Worm (Caenorhabditis elegans) whole organism, early embryonic: ENCODE measurements around the gene nas-16.

Source experiments
- B0310.2 ChIP-seq: sonication (generic microtip); optimal IDR thresholded peaks from 2 replicates; lab custom pipeline; 2016; ENCODE audit warnings: mild to moderate bottlenecking, missing genetic modification characterization, missing compliant biosample characterization
- F13C5.2 ChIP-seq: sonication (generic microtip); optimal IDR thresholded peaks from 2 replicates; lab custom pipeline; 2017; ENCODE audit warnings: mild to moderate bottlenecking, missing genetic modification characterization, inconsistent platforms, missing compliant biosample characterization
- aly-1 ChIP-seq: sonication (generic microtip); optimal IDR thresholded peaks from 2 replicates; lab custom pipeline; 2016; ENCODE audit warnings: missing genetic modification characterization, missing compliant biosample characterization
- ama-1 ChIP-seq: fragments of 150-350 bp; optimal IDR thresholded peaks from 2 replicates; lab custom pipeline; 2014
- ceh-13 ChIP-seq: fragments of 200-800 bp; sonication (Bioruptor generic); optimal IDR thresholded peaks from 2 replicates; lab custom pipeline; 2018; ENCODE audit warnings: mild to moderate bottlenecking, missing genetic modification characterization, missing compliant biosample characterization
- ceh-36 ChIP-seq: sonication (generic microtip); optimal IDR thresholded peaks from 2 replicates; lab custom pipeline; 2016; ENCODE audit warnings: missing genetic modification characterization, inconsistent platforms, missing compliant biosample characterization
- ets-7 ChIP-seq: sonication (generic microtip); optimal IDR thresholded peaks from 2 replicates; lab custom pipeline; 2016; ENCODE audit warnings: missing genotype, missing genetic modification characterization, missing compliant biosample characterization
- flt-1 ChIP-seq: fragments of 200-800 bp; sonication (Bioruptor generic); IDR thresholded peaks from 2 replicates; pipeline ENCODE4 v1.3.6; 2022; ENCODE audit warnings: missing genetic modification characterization, missing compliant biosample characterization
- hmbx-1 ChIP-seq: sonication (generic microtip); optimal IDR thresholded peaks from 2 replicates; lab custom pipeline; 2016; ENCODE audit warnings: mild to moderate bottlenecking, missing genetic modification characterization, missing compliant biosample characterization
- hmg-4 ChIP-seq: fragments of 200-800 bp; sonication (Bioruptor generic); optimal IDR thresholded peaks from 2 replicates; lab custom pipeline; 2018; ENCODE audit warnings: mild to moderate bottlenecking, missing genetic modification characterization, missing compliant biosample characterization
- hnd-1 ChIP-seq: sonication (generic microtip); optimal IDR thresholded peaks from 2 replicates; lab custom pipeline; 2016; ENCODE audit warnings: missing genetic modification characterization, missing compliant biosample characterization
- pes-1 ChIP-seq: fragments of 200-800 bp; sonication (Bioruptor generic); IDR thresholded peaks from 2 replicates; pipeline ENCODE4 v1.3.6; 2022; ENCODE audit warnings: missing genetic modification reagents, missing genetic modification characterization, missing compliant biosample characterization
- scrt-1 ChIP-seq: fragments of 200-800 bp; sonication (Bioruptor generic); IDR thresholded peaks from 2 replicates; pipeline ENCODE4 v1.3.6; 2022; ENCODE audit warnings: missing genetic modification characterization, missing compliant biosample characterization
- sea-1 ChIP-seq: fragments of 200-800 bp; sonication (Bioruptor generic); conservative IDR thresholded peaks from 2 replicates; pipeline ENCODE4 v1.3.6; 2022; ENCODE audit warnings: missing genetic modification characterization, missing compliant biosample characterization
- tbx-11 ChIP-seq: fragments of 200-800 bp; sonication (Bioruptor generic); IDR thresholded peaks from 2 replicates; pipeline ENCODE4 v1.3.6; 2022; ENCODE audit warnings: missing genetic modification characterization, missing compliant biosample characterization
- tbx-37 ChIP-seq: fragments of 200-800 bp; sonication (Bioruptor generic); conservative IDR thresholded peaks from 2 replicates; pipeline ENCODE4 v1.3.6; 2022; ENCODE audit warnings: missing genetic modification reagents, missing genetic modification characterization, missing compliant biosample characterization
- tra-4 ChIP-seq: sonication (generic microtip); optimal IDR thresholded peaks from 2 replicates; lab custom pipeline; 2017; ENCODE audit warnings: missing genetic modification characterization, missing compliant biosample characterization

The nas-16 gene

ce11 chrV:11410902-11411561 is 18.9 kb downstream of the nas-16 start, which contains the start of the genes K03B8.8 and grl-3:
K03B8.8 (minus strand) TSS chrV:11411002.
grl-3 (plus strand) TSS chrV:11411511.
- TF ChIP-seq hnd-1 (tag; lab: Kevin White, UChicago) = no peak
- TF ChIP-seq ceh-36 (tag; lab: Kevin White, UChicago) = no peak
- TF ChIP-seq sea-1 = no peak
- TF ChIP-seq tbx-11 = no peak
- TF ChIP-seq tra-4 = no peak
- no peak for TF ChIP-seq F13C5.2 (tag; lab: Kevin White, UChicago)
- no peak for TF ChIP-seq B0310.2 (tag; lab: Kevin White, UChicago)
- no peak for TF ChIP-seq ama-1 (lab: Kevin White, UChicago)
- TF ChIP-seq hmbx-1 (tag; lab: Kevin White, UChicago) = no peak
- no peak for TF ChIP-seq scrt-1 (GFP tag; lab: Robert Waterston, UW)
- TF ChIP-seq ets-7 (tag; lab: Kevin White, UChicago) = no peak
- no peak for TF ChIP-seq ceh-13 (GFP tag; lab: Kevin White, UChicago)
- no peak for TF ChIP-seq hmg-4
- no peak for TF ChIP-seq pes-1
- TF ChIP-seq tbx-37 (GFP tag; lab: Robert Waterston, UW) = no peak

ce11 chrV:11412125-11412524 is 20.0 kb downstream of the nas-16 start:
- TF ChIP-seq B0310.2 (tag; lab: Kevin White, UChicago) (no peak), ceh-36 (tag; lab: Kevin White, UChicago) (no peak), ama-1 (lab: Kevin White, UChicago) (no peak), scrt-1 (GFP tag; lab: Robert Waterston, UW) (no peak), flt-1 (GFP tag; lab: Robert Waterston, UW) (no peak), hnd-1 (tag; lab: Kevin White, UChicago) (no peak), hmbx-1 (tag; lab: Kevin White, UChicago) (no peak), hmg-4 (no peak), pes-1 (no peak), tbx-11 (no peak), ceh-13 (GFP tag; lab: Kevin White, UChicago) (no peak), tbx-37 (GFP tag; lab: Robert Waterston, UW) (no peak), tra-4 (no peak), F13C5.2 (tag; lab: Kevin White, UChicago) (no peak), sea-1 (no peak), ets-7 (tag; lab: Kevin White, UChicago) (no peak)

- no peak for TF ChIP-seq ceh-36 (tag; lab: Kevin White, UChicago)
- no peak for TF ChIP-seq B0310.2 (tag; lab: Kevin White, UChicago)
- no peak for TF ChIP-seq tbx-11
- no peak for TF ChIP-seq tra-4
- TF ChIP-seq hmbx-1 (tag; lab: Kevin White, UChicago) = no peak
- TF ChIP-seq hnd-1 (tag; lab: Kevin White, UChicago) = no peak
- TF ChIP-seq flt-1 (GFP tag; lab: Robert Waterston, UW) = no peak
- TF ChIP-seq ets-7 (tag; lab: Kevin White, UChicago) = no peak
- TF ChIP-seq F13C5.2 (tag; lab: Kevin White, UChicago) = no peak
Observed at ce11 chrV:11415059-11415458, 22.9 kb downstream of the nas-16 start, which contains the start of gene deg-3. deg-3 (minus strand) TSS chrV:11415159.

- TF ChIP-seq tbx-37 (GFP tag; lab: Robert Waterston, UW) (no peak), flt-1 (GFP tag; lab: Robert Waterston, UW) (no peak), B0310.2 (tag; lab: Kevin White, UChicago) (no peak), sea-1 (no peak), hnd-1 (tag; lab: Kevin White, UChicago) (no peak), tbx-11 (no peak), pes-1 (no peak), hmg-4 (no peak), aly-1 (tag; lab: Kevin White, UChicago) (no peak)
Observed at ce11 chrV:11421605-11422004, 29.5 kb downstream of the nas-16 start, which contains the start of gene des-2. des-2 (minus strand) TSS chrV:11421705.

- no peak for TF ChIP-seq F13C5.2 (tag; lab: Kevin White, UChicago)
Observed at ce11 chrV:11424565-11424964, 32.4 kb downstream of the nas-16 start, which contains the start of gene T26H10.2. T26H10.2 (minus strand) TSS chrV:11424665.

ce11 chrV:11428728-11429127 is 36.6 kb downstream of the nas-16 start:
- TF ChIP-seq F13C5.2 (tag; lab: Kevin White, UChicago) = no peak
- TF ChIP-seq hmg-4 = no peak
- no peak for TF ChIP-seq sea-1
- no peak for TF ChIP-seq flt-1 (GFP tag; lab: Robert Waterston, UW)
- no peak for TF ChIP-seq tra-4
- no peak for TF ChIP-seq tbx-37 (GFP tag; lab: Robert Waterston, UW)
- TF ChIP-seq hmbx-1 (tag; lab: Kevin White, UChicago) = no peak
- no peak for TF ChIP-seq ets-7 (tag; lab: Kevin White, UChicago)
- TF ChIP-seq scrt-1 (GFP tag; lab: Robert Waterston, UW) = no peak
- no peak for TF ChIP-seq B0310.2 (tag; lab: Kevin White, UChicago)
- TF ChIP-seq aly-1 (tag; lab: Kevin White, UChicago) = no peak
- TF ChIP-seq ama-1 (lab: Kevin White, UChicago) = no peak
- no peak for TF ChIP-seq hnd-1 (tag; lab: Kevin White, UChicago)

ce11 chrV:11430823-11431222 is 38.7 kb downstream of the nas-16 start:
- TF ChIP-seq hmbx-1 (tag; lab: Kevin White, UChicago) = no peak
- no peak for TF ChIP-seq B0310.2 (tag; lab: Kevin White, UChicago)
- no peak for TF ChIP-seq tbx-11
- no peak for TF ChIP-seq hmg-4
- TF ChIP-seq ceh-36 (tag; lab: Kevin White, UChicago) = no peak

ce11 chrV:11435242-11435641 is 43.1 kb downstream of the nas-16 start:
- TF ChIP-seq flt-1 (GFP tag; lab: Robert Waterston, UW) (no peak), hmg-4 (no peak), ceh-36 (tag; lab: Kevin White, UChicago) (no peak), tra-4 (no peak), F13C5.2 (tag; lab: Kevin White, UChicago) (no peak), tbx-11 (no peak), ets-7 (tag; lab: Kevin White, UChicago) (no peak), sea-1 (no peak), ama-1 (lab: Kevin White, UChicago) (no peak), tbx-37 (GFP tag; lab: Robert Waterston, UW) (no peak)
